Fruit fly (Drosophila melanogaster): Measurements from ENCODE around the gene Ndc1.

Gene Ndc1

dm6 chr3R:23919366-23919765 lies 4.8 kb upstream of the Ndc1 start (continued):
- TF ChIP-seq Fer3 (tag; optimal IDR thresholded peaks at IDR 0.05), result peak; percentile 51
- no peak for TF ChIP-seq CG33557 (GFP tag; optimal IDR thresholded peaks at IDR 0.05)
- no peak for TF ChIP-seq sim (GFP tag; IDR thresholded peaks at IDR 0.05)
- TF ChIP-seq fd96Cb (tag; optimal IDR thresholded peaks at IDR 0.05), result no peak
- TF ChIP-seq HLHmδ (GFP tag; optimal IDR thresholded peaks at IDR 0.05), result peak; percentile 18
- peak; percentile 78 for TF ChIP-seq crol (GFP tag; IDR thresholded peaks at IDR 0.05)
- no peak for TF ChIP-seq Six4 (GFP tag; optimal IDR thresholded peaks at IDR 0.05)
- no peak for TF ChIP-seq CG12155 (GFP tag; optimal IDR thresholded peaks at IDR 0.05)
- TF ChIP-seq Neu2 (GFP tag; optimal IDR thresholded peaks at IDR 0.05; ENCODE audit: borderline replicate concordance), result no peak
- TF ChIP-seq fu2 (GFP tag; optimal IDR thresholded peaks at IDR 0.05), result no peak
- no peak for TF ChIP-seq CG11560 (tag; IDR thresholded peaks at IDR 0.05)
- peak; percentile 26; the same call in 1 of the 2 replicates for TF ChIP-seq Oaz (GFP tag; IDR thresholded peaks at IDR 0.05)
- TF ChIP-seq stwl (tag; optimal IDR thresholded peaks at IDR 0.05), result no peak
- TF ChIP-seq mld (GFP tag; IDR thresholded peaks at IDR 0.05; ENCODE audit: partially characterized antibody), result no peak
- TF ChIP-seq tx (GFP tag; optimal IDR thresholded peaks at IDR 0.05), result no peak
- no peak for TF ChIP-seq Hmx (GFP tag; optimal IDR thresholded peaks at IDR 0.05)
- no peak for TF ChIP-seq CkIIα-i1 (GFP tag; IDR thresholded peaks at IDR 0.05)
- 0 out of 2 replicates have a peak, but pooled peaks have one; percentile 37 for TF ChIP-seq Nf-YA (GFP tag; IDR thresholded peaks at IDR 0.05)
- peak; percentile 21 for TF ChIP-seq CG12299 (tag; optimal IDR thresholded peaks at IDR 0.05)
- TF ChIP-seq CG12219 (GFP tag; optimal IDR thresholded peaks at IDR 0.05), result peak; percentile 56
- TF ChIP-seq Hr51 (GFP tag; optimal IDR thresholded peaks at IDR 0.05), result peak in 1 of 2 experiments; percentile 25
- no peak for TF ChIP-seq CG1792 (GFP tag; optimal IDR thresholded peaks at IDR 0.05)
- no peak for TF ChIP-seq NC2β (GFP tag; optimal IDR thresholded peaks at IDR 0.05)
- no peak for TF ChIP-seq CG18764 (GFP tag; optimal IDR thresholded peaks at IDR 0.05)
- TF ChIP-seq Nf-YC (tag; optimal IDR thresholded peaks at IDR 0.05), result peak; percentile 26
- TF ChIP-seq CG4424 (GFP tag; optimal IDR thresholded peaks at IDR 0.05), result no peak
- peak; percentile 17 for TF ChIP-seq CG14710 (tag; optimal IDR thresholded peaks at IDR 0.05)
- TF ChIP-seq CG8089 (GFP tag; optimal IDR thresholded peaks at IDR 0.05), result no peak
- peak; percentile 9 for TF ChIP-seq CG10274 (GFP tag; optimal IDR thresholded peaks at IDR 0.05)
- no peak for TF ChIP-seq Lpt (GFP tag; optimal IDR thresholded peaks at IDR 0.05)
- TF ChIP-seq Sry-δ (GFP tag; optimal IDR thresholded peaks at IDR 0.05), result no peak
- no peak for TF ChIP-seq Antp (GFP tag; optimal IDR thresholded peaks at IDR 0.05)
- no peak for TF ChIP-seq eve (GFP tag; optimal IDR thresholded peaks at IDR 0.05)
- no peak for TF ChIP-seq cg (GFP tag; optimal IDR thresholded peaks at IDR 0.05)
- no peak for TF ChIP-seq pb (GFP tag; optimal IDR thresholded peaks at IDR 0.05)
- TF ChIP-seq CG8359 (GFP tag; optimal IDR thresholded peaks at IDR 0.05; ENCODE audit: borderline replicate concordance), result no peak
- TF ChIP-seq Dp (GFP tag; optimal IDR thresholded peaks at IDR 0.05), result no peak
- TF ChIP-seq CG11695 (GFP tag; IDR thresholded peaks at IDR 0.05), result peak; percentile 40; the same call in 1 of the 3 replicates
- no peak for TF ChIP-seq CG32532 (GFP tag; IDR thresholded peaks at IDR 0.05)
- TF ChIP-seq dpn (GFP tag; optimal IDR thresholded peaks at IDR 0.05), result peak in 1 of 2 experiments; percentile 1
- no peak for TF ChIP-seq Adf1 (GFP tag; IDR thresholded peaks at IDR 0.05)
- TF ChIP-seq dan (GFP tag; IDR thresholded peaks at IDR 0.05), result no peak
- no peak for TF ChIP-seq Deaf1 (tag; optimal IDR thresholded peaks at IDR 0.05)
- TF ChIP-seq GATAe (GFP tag; conservative IDR thresholded peaks at IDR 0.05), result no peak
- no peak for TF ChIP-seq Chrac-16 (GFP tag; optimal IDR thresholded peaks at IDR 0.05)
- peak; percentile 38 for TF ChIP-seq CG8924 (tag; optimal IDR thresholded peaks at IDR 0.05)
- TF ChIP-seq lola (GFP tag; optimal IDR thresholded peaks at IDR 0.05), result no peak
- TF ChIP-seq CG7556 (GFP tag; optimal IDR thresholded peaks at IDR 0.05), result peak; percentile 29
- TF ChIP-seq CG30020 (tag; optimal IDR thresholded peaks at IDR 0.05), result no peak
- no peak for TF ChIP-seq fd3F (GFP tag; optimal IDR thresholded peaks at IDR 0.05)
- TF ChIP-seq Ptx1 (GFP tag; IDR thresholded peaks at IDR 0.05), result no peak
- no peak for TF ChIP-seq Ravus (GFP tag; IDR thresholded peaks at IDR 0.05)
